Fruit fly (Drosophila melanogaster) whole organism, pupa: ENCODE data around the gene mRpL4.

Experiments used
- CG10348 ChIP-seq: fragments of 200-800 bp; sonication (Bioruptor generic); IDR thresholded peaks from 2 replicates; pipeline ENCODE4 v1.3.6; 2022; ENCODE audit warnings: missing biosample characterization, missing genetic modification characterization
- CG12605 ChIP-seq: fragments of 200-800 bp; sonication (Bioruptor generic); IDR thresholded peaks from 2 replicates; pipeline ENCODE4 v1.3.6; 2022; ENCODE audit warnings: missing biosample characterization, missing genetic modification characterization
- CG13204 ChIP-seq: fragments of 200-800 bp; sonication (Bioruptor generic); optimal IDR thresholded peaks from 2 replicates; lab custom pipeline; 2018; ENCODE audit warnings: missing biosample characterization, mild to moderate bottlenecking, missing genetic modification characterization, moderate library complexity
- CG14655 ChIP-seq: fragments of 200-800 bp; sonication (Bioruptor generic); optimal IDR thresholded peaks from 3 replicates; lab custom pipeline; 2017; ENCODE audit warnings: mild to moderate bottlenecking, missing biosample characterization, missing genetic modification reagents, missing genetic modification characterization
- CG15710 ChIP-seq: fragments of 200-800 bp; sonication (Bioruptor generic); optimal IDR thresholded peaks from 2 replicates; lab custom pipeline; 2018; ENCODE audit warnings: missing biosample characterization, mild to moderate bottlenecking, missing genetic modification characterization, moderate library complexity
- CG17806 ChIP-seq: fragments of 200-800 bp; sonication (Bioruptor generic); optimal IDR thresholded peaks from 2 replicates; lab custom pipeline; 2018; ENCODE audit warnings: missing biosample characterization, mild to moderate bottlenecking, missing genetic modification characterization, moderate library complexity
- CG32121 ChIP-seq: fragments of 200-800 bp; sonication (Bioruptor generic); IDR thresholded peaks from 2 replicates; pipeline ENCODE4 v1.3.6; 2022; ENCODE audit warnings: missing biosample characterization, missing genetic modification characterization
- CG34367 ChIP-seq: fragments of 200-800 bp; sonication (Bioruptor generic); optimal IDR thresholded peaks from 2 replicates; lab custom pipeline; 2018; ENCODE audit warnings: missing biosample characterization, mild to moderate bottlenecking, missing genetic modification characterization
- CG4496 ChIP-seq: fragments of 200-800 bp; sonication (Bioruptor generic); IDR thresholded peaks from 3 replicates; pipeline ENCODE4 v1.3.6; 2022; ENCODE audit warnings: missing biosample characterization, missing genetic modification characterization
- CG8159 ChIP-seq: fragments of 200-800 bp; sonication (Bioruptor generic); optimal IDR thresholded peaks from 3 replicates; lab custom pipeline; 2018; ENCODE audit warnings: missing biosample characterization, mild to moderate bottlenecking, missing genetic modification characterization, moderate library complexity
- CG8301 ChIP-seq: fragments of 200-800 bp; sonication (Bioruptor generic); optimal IDR thresholded peaks from 2 replicates; lab custom pipeline; 2018; ENCODE audit warnings: missing biosample characterization, mild to moderate bottlenecking, missing genetic modification characterization
- CG9948 ChIP-seq: fragments of 200-800 bp; sonication (Bioruptor generic); optimal IDR thresholded peaks from 2 replicates; lab custom pipeline; 2018; ENCODE audit warnings: missing biosample characterization, mild to moderate bottlenecking, missing genetic modification characterization, moderate library complexity
- D1 ChIP-seq: fragments of 200-800 bp; sonication (Bioruptor generic); optimal IDR thresholded peaks from 2 replicates; lab custom pipeline; 2018; ENCODE audit warnings: missing biosample characterization, mild to moderate bottlenecking, missing genetic modification characterization, moderate library complexity
- EcR ChIP-seq: fragments of 200-800 bp; sonication (Bioruptor generic); optimal IDR thresholded peaks from 3 replicates; lab custom pipeline; 2019; ENCODE audit warnings: missing biosample characterization, missing genetic modification characterization, mild to moderate bottlenecking, moderate library complexity, missing genetic modification reagents
- Ets98B ChIP-seq: fragments of 200-800 bp; sonication (Bioruptor generic); IDR thresholded peaks from 2 replicates; pipeline ENCODE4 v1.3.6; 2022; ENCODE audit warnings: missing biosample characterization, missing genetic modification characterization
- Pif1A ChIP-seq: fragments of 200-800 bp; sonication (Bioruptor generic); optimal IDR thresholded peaks from 3 replicates; lab custom pipeline; 2016; ENCODE audit warnings: missing biosample characterization, missing genetic modification characterization
- Pif1B ChIP-seq: fragments of 200-800 bp; sonication (Bioruptor generic); optimal IDR thresholded peaks from 3 replicates; lab custom pipeline; 2016; ENCODE audit warnings: missing biosample characterization, missing genetic modification characterization
- Snoo ChIP-seq: fragments of 200-800 bp; sonication (Bioruptor generic); optimal IDR thresholded peaks from 3 replicates; lab custom pipeline; 2017; ENCODE audit warnings: missing biosample characterization, mild to moderate bottlenecking, missing genetic modification characterization, inconsistent platforms
- fd96Ca ChIP-seq: fragments of 200-800 bp; sonication (Bioruptor generic); IDR thresholded peaks from 3 replicates; pipeline ENCODE4 v1.3.6; 2022; ENCODE audit warnings: missing biosample characterization, missing genetic modification characterization
- gl ChIP-seq: fragments of 200-800 bp; sonication (Bioruptor generic); optimal IDR thresholded peaks from 2 replicates; lab custom pipeline; 2018; ENCODE audit warnings: missing biosample characterization, mild to moderate bottlenecking, missing genetic modification characterization
- rn ChIP-seq: fragments of 200-800 bp; sonication (Bioruptor generic); IDR thresholded peaks from 2 replicates; pipeline ENCODE4 v1.3.6; 2022; ENCODE audit warnings: missing biosample characterization, missing genetic modification characterization

mRpL4 gene

dm6 chr2L:16352585-16353580, 24.0 kb upstream of the mRpL4 start, which contains the start of the genes Hyls1, chif and CG4455:
Gene Hyls1 (minus strand): TSS chr2L:16352628.
Gene chif (minus strand): TSS chr2L:16352628.
Gene CG4455 (plus strand): TSS chr2L:16352934.
- no peak for TF ChIP-seq CG34367 (tag; lab: Kevin White, UChicago)
- no peak for TF ChIP-seq CG13204 (GFP tag; lab: Kevin White, UChicago)
- TF ChIP-seq CG14655 = no peak
- no peak; the same call in 2 of the 3 replicates for TF ChIP-seq CG4496 (GFP tag; lab: Robert Waterston, UW)
- TF ChIP-seq CG32121 (GFP tag; lab: Robert Waterston, UW) = no peak
- TF ChIP-seq D1 (tag; lab: Kevin White, UChicago) = no peak
- no peak for TF ChIP-seq CG9948
- TF ChIP-seq CG8159 (tag; lab: Kevin White, UChicago) = peak; percentile 19
- peak; percentile 9 for TF ChIP-seq Pif1A (GFP tag; lab: Kevin White, UChicago)
- no peak for TF ChIP-seq Ets98B (GFP tag; lab: Robert Waterston, UW)
- no peak for TF ChIP-seq Pif1B
- no peak for TF ChIP-seq fd96Ca (GFP tag; lab: Robert Waterston, UW)
- no peak for TF ChIP-seq CG8301 (tag; lab: Kevin White, UChicago)
- no peak for TF ChIP-seq rn (GFP tag; lab: Robert Waterston, UW)
- TF ChIP-seq gl (tag; lab: Kevin White, UChicago) = no peak
- TF ChIP-seq CG17806 (tag; lab: Kevin White, UChicago) = no peak
- TF ChIP-seq Snoo (tag; lab: Kevin White, UChicago) = peak; percentile 22
- TF ChIP-seq CG12605 (GFP tag; lab: Robert Waterston, UW) = 0 out of 2 replicates have a peak, but pooled peaks have one; percentile 8
- peak; percentile 25 for TF ChIP-seq CG15710 (tag; lab: Kevin White, UChicago)
- TF ChIP-seq EcR = peak; percentile 71
- TF ChIP-seq CG10348 (GFP tag; lab: Robert Waterston, UW) = no peak

- TF ChIP-seq gl (tag; lab: Kevin White, UChicago) (no peak), CG4496 (GFP tag; lab: Robert Waterston, UW) (0 out of 3 replicates have a peak, but pooled peaks have one; percentile 18), rn (GFP tag; lab: Robert Waterston, UW) (no peak), CG10348 (GFP tag; lab: Robert Waterston, UW) (no peak)
These were observed 23.1 kb upstream of the mRpL4 start for dm6 chr2L:16351805-16352584.

DNA sequence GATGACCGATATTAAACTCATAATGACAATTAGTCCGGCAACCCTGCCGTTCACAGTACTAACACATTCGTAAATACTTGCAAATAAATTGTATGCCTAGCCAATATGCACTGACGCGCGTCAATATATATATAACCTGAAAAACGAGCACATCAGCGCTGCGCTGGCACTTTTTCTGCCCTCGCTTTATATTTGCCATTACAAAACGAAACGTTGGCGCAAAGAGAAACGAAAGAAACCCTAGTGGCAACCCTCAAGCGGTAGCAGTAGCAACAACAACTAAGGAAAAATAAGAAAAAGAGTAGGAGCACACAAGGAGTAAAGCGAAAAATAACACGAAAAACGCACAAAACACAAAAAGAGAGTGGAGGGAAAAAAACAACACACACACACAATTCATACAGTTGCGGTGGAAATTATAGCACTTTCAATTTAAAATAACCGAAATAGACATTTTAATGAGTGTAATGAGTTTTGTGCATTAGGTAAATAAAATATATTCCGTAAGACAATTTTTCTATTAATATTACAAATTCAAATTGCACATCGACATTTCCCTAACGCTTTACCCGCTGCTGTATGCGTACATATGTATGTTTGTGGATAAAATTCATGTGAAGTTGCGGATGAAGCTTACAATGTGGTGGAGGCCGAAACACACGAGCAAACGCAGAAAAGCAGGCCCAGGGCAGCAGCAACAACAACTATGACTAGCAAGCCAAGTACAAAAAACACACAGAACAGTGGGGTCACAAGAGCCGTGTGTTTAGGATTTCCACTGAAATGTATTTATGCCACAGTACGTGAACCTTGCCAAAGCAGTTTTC, 22.0 kb upstream of the mRpL4 start:
- TF ChIP-seq Pif1A (GFP tag; lab: Kevin White, UChicago) (peak; percentile 99), EcR (peak; percentile 73), CG12605 (GFP tag; lab: Robert Waterston, UW) (peak; percentile 99), CG14655 (peak; percentile 99), CG34367 (tag; lab: Kevin White, UChicago) (peak; percentile 99), CG8159 (tag; lab: Kevin White, UChicago) (peak; percentile 99), CG8301 (tag; lab: Kevin White, UChicago) (peak; percentile 99), CG10348 (GFP tag; lab: Robert Waterston, UW) (peak; percentile 82), Snoo (tag; lab: Kevin White, UChicago) (peak; percentile 99), Ets98B (GFP tag; lab: Robert Waterston, UW) (peak; percentile 99), CG32121 (GFP tag; lab: Robert Waterston, UW) (peak; percentile 99), CG15710 (tag; lab: Kevin White, UChicago) (peak; percentile 99), Pif1B (peak; percentile 99), CG17806 (tag; lab: Kevin White, UChicago) (peak; percentile 99), CG4496 (GFP tag; lab: Robert Waterston, UW) (peak; percentile 99), rn (GFP tag; lab: Robert Waterston, UW) (peak; percentile 97), CG13204 (GFP tag; lab: Kevin White, UChicago) (peak; percentile 98), D1 (tag; lab: Kevin White, UChicago) (peak; percentile 98), gl (tag; lab: Kevin White, UChicago) (peak; percentile 98), CG9948 (peak; percentile 99), fd96Ca (GFP tag; lab: Robert Waterston, UW) (peak; percentile 98)
- TF ChIP-seq, all 21 proteins: peak for 21

DNA sequence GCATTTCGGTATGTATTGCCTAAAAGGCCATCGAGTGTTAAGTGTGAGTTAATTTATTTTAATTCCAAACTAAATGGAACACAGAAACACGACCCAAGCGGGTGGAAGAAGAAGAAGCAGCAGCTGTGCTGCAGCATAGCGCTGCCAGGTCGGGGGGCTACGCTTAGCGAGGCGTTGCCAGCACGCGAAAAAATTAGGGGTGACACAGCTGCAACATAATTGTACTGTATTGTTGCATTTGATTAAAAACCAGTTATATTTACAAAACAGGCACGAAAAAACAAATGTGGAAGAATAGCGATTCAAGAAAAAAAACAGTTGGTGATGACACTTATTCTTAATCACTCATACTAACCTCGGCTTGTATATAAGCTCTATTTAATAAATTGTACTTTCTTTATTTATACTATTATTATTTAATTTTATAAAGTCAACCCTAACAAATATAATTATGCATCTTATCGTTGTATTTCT, 21.3 kb upstream of the mRpL4 start:
- TF ChIP-seq CG17806 (tag; lab: Kevin White, UChicago) (peak; percentile 9), CG34367 (tag; lab: Kevin White, UChicago) (no peak), Snoo (tag; lab: Kevin White, UChicago) (peak; percentile 74), CG10348 (GFP tag; lab: Robert Waterston, UW) (no peak), CG32121 (GFP tag; lab: Robert Waterston, UW) (peak; percentile 68), CG15710 (tag; lab: Kevin White, UChicago) (peak; percentile 46), CG9948 (no peak), CG8301 (tag; lab: Kevin White, UChicago) (no peak), CG4496 (GFP tag; lab: Robert Waterston, UW) (peak; percentile 77; the same call in 2 of the 3 replicates), CG14655 (no peak), Ets98B (GFP tag; lab: Robert Waterston, UW) (peak; percentile 40), EcR (no peak), fd96Ca (GFP tag; lab: Robert Waterston, UW) (peak; percentile 62; the same call in 2 of the 3 replicates), CG12605 (GFP tag; lab: Robert Waterston, UW) (no peak; the same call in 1 of the 2 replicates), CG8159 (tag; lab: Kevin White, UChicago) (no peak), rn (GFP tag; lab: Robert Waterston, UW) (peak; percentile 45; the same call in 1 of the 2 replicates), Pif1B (no peak), gl (tag; lab: Kevin White, UChicago) (no peak), Pif1A (GFP tag; lab: Kevin White, UChicago) (no peak), CG13204 (GFP tag; lab: Kevin White, UChicago) (no peak), D1 (tag; lab: Kevin White, UChicago) (no peak)
